Fruit fly (Drosophila melanogaster): Measurements from ENCODE around the gene RpS5a.

The RpS5a gene

dm6 chrX:17125017-17125821 lies 22.8 kb downstream of the RpS5a start (continued):
- peak; percentile 59 for TF ChIP-seq CG12659 (GFP tag; optimal IDR thresholded peaks at IDR 0.05)
- TF ChIP-seq CG4424 (GFP tag; optimal IDR thresholded peaks at IDR 0.05) = peak; percentile 60
- peak; percentile 62 for TF ChIP-seq CG17328 (GFP tag; IDR thresholded peaks at IDR 0.05)
- peak; percentile 38 for TF ChIP-seq CHES-1-like (GFP tag; optimal IDR thresholded peaks at IDR 0.05)
- peak; percentile 27 for TF ChIP-seq CG15011 (GFP tag; optimal IDR thresholded peaks at IDR 0.05)
- TF ChIP-seq CG6791 (GFP tag; IDR thresholded peaks at IDR 0.05; ENCODE audit: partially characterized antibody) = peak; percentile 88
- TF ChIP-seq PHDP (tag; optimal IDR thresholded peaks at IDR 0.05) = peak; percentile 68
- TF ChIP-seq CG6813 (GFP tag; optimal IDR thresholded peaks at IDR 0.05) = peak; percentile 51
- peak; percentile 73 for TF ChIP-seq CG4707 (GFP tag; optimal IDR thresholded peaks at IDR 0.05)
- TF ChIP-seq gcm2 (GFP tag; optimal IDR thresholded peaks at IDR 0.05) = no peak
- peak; percentile 72 for TF ChIP-seq HHEX (GFP tag; optimal IDR thresholded peaks at IDR 0.05)
- no peak for TF ChIP-seq en (GFP tag; optimal IDR thresholded peaks at IDR 0.05)
- TF ChIP-seq Mad (GFP tag; optimal IDR thresholded peaks at IDR 0.05) = peak; percentile 36
- no peak for TF ChIP-seq CkIIα-i1 (GFP tag; IDR thresholded peaks at IDR 0.05)
- TF ChIP-seq Atf6 (GFP tag; IDR thresholded peaks at IDR 0.05) = peak; percentile 74
- no peak for TF ChIP-seq corto (GFP tag; optimal IDR thresholded peaks at IDR 0.05)
- TF ChIP-seq ATbp (GFP tag; optimal IDR thresholded peaks at IDR 0.05) = no peak
- peak in 1 of 2 experiments; percentile 13 for TF ChIP-seq tll (GFP tag; optimal IDR thresholded peaks at IDR 0.05)
- TF ChIP-seq CG30020 (tag; optimal IDR thresholded peaks at IDR 0.05) = no peak
- peak; percentile 62 for TF ChIP-seq CG32772 (GFP tag; IDR thresholded peaks at IDR 0.05)
- peak; percentile 44 for TF ChIP-seq CG11696 (GFP tag; IDR thresholded peaks at IDR 0.05)
- TF ChIP-seq onecut (GFP tag; IDR thresholded peaks at IDR 0.05) = peak; percentile 36; the same call in 1 of the 2 replicates
- TF ChIP-seq Chrac-16 (GFP tag; optimal IDR thresholded peaks at IDR 0.05) = peak; percentile 20
- peak; percentile 68 for TF ChIP-seq CG18262 (tag; optimal IDR thresholded peaks at IDR 0.05)
- TF ChIP-seq fru (optimal IDR thresholded peaks at IDR 0.05) = no peak
- no peak for TF ChIP-seq slp2 (GFP tag; optimal IDR thresholded peaks at IDR 0.05)
- TF ChIP-seq CG11456 (GFP tag; IDR thresholded peaks at IDR 0.05) = peak; percentile 68; the same call in 2 of the 3 replicates
- TF ChIP-seq CG9437 (GFP tag; optimal IDR thresholded peaks at IDR 0.05) = peak; percentile 13
- peak; percentile 75 for TF ChIP-seq E2f1 (GFP tag; IDR thresholded peaks at IDR 0.05)
- TF ChIP-seq CG34422 (GFP tag; IDR thresholded peaks at IDR 0.05) = peak; percentile 67; the same call in 2 of the 3 replicates
- 0 out of 2 replicates have a peak, but pooled peaks have one; percentile 19 for TF ChIP-seq dimm (GFP tag; IDR thresholded peaks at IDR 0.05)
- 0 out of 2 replicates have a peak, but pooled peaks have one; percentile 7 for TF ChIP-seq MBD-R2 (GFP tag; IDR thresholded peaks at IDR 0.05)
- TF ChIP-seq tup (GFP tag; optimal IDR thresholded peaks at IDR 0.05) = no peak
- peak; percentile 65; the same call in 2 of the 3 replicates for TF ChIP-seq zfh1 (GFP tag; IDR thresholded peaks at IDR 0.05)
- TF ChIP-seq org-1 (GFP tag; optimal IDR thresholded peaks at IDR 0.05) = peak; percentile 51
- TF ChIP-seq Sin3A (optimal IDR thresholded peaks at IDR 0.05) = no peak
- peak; percentile 24 for TF ChIP-seq Hmx (GFP tag; optimal IDR thresholded peaks at IDR 0.05)
- no peak for TF ChIP-seq Hey (tag; optimal IDR thresholded peaks at IDR 0.05)
- TF ChIP-seq Blimp-1 (GFP tag; optimal IDR thresholded peaks at IDR 0.05) = peak; percentile 62
- TF ChIP-seq CG12155 (GFP tag; optimal IDR thresholded peaks at IDR 0.05) = peak; percentile 24
- TF ChIP-seq CG6654 (GFP tag; optimal IDR thresholded peaks at IDR 0.05) = peak; percentile 40
- TF ChIP-seq hbn (GFP tag; IDR thresholded peaks at IDR 0.05; ENCODE audit: partially characterized antibody) = peak; percentile 93
- TF ChIP-seq klu (GFP tag; IDR thresholded peaks at IDR 0.05) = no peak
- TF ChIP-seq crp (GFP tag; optimal IDR thresholded peaks at IDR 0.05) = no peak
- no peak for TF ChIP-seq abd-A (tag; optimal IDR thresholded peaks at IDR 0.05)
- TF ChIP-seq NC2α (GFP tag; optimal IDR thresholded peaks at IDR 0.05) = no peak
- TF ChIP-seq Asciz (GFP tag; optimal IDR thresholded peaks at IDR 0.05) = peak; percentile 22
- peak; percentile 65 for TF ChIP-seq CG10209 (GFP tag; optimal IDR thresholded peaks at IDR 0.05)
- TF ChIP-seq dpn (GFP tag; optimal IDR thresholded peaks at IDR 0.05) = peak in 1 of 2 experiments; percentile 15

Data from whole organism, embryonic.